Worm (Caenorhabditis elegans): ENCODE data around the gene Y42H9B.3.

Y42H9B.3 gene

DNA sequence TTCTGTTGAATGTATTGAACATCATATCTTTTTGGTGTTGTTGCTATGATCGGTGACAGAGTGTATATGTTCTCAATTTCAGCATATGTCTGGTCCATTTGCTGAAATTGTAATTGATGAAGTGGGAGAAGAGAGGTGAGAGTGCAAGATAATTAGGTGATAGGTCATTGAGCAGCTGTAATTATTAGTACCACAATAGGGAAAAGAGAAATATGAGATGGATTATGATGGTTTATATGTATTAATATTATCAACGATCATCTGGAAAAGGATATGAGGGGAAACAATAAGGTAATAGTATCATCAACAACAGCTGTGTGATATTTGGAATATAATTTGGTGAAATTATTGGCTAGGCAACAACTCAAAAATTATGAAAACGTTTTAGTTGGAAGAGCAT is at the start of gene Y42H9B.3:
TSS of gene Y42H9B.3 (minus strand) at position 101 of the 400 bp plus-strand sequence.
- no peak for TF ChIP-seq nhr-11 (tag; optimal IDR thresholded peaks at IDR 0.05)
- TF ChIP-seq C08G9.2 (tag; optimal IDR thresholded peaks at IDR 0.05), result no peak
- TF ChIP-seq C38D4.7 (GFP tag; optimal IDR thresholded peaks at IDR 0.05), result no peak
- TF ChIP-seq unc-3 (GFP tag; conservative IDR thresholded peaks at IDR 0.05), result no peak
- no peak for TF ChIP-seq unc-3 (tag; optimal IDR thresholded peaks at IDR 0.05)
- no peak for TF ChIP-seq ceh-18 (tag; optimal IDR thresholded peaks at IDR 0.05)
- no peak for TF ChIP-seq unc-42 (tag; optimal IDR thresholded peaks at IDR 0.05)
- no peak for TF ChIP-seq pha-2 (tag; optimal IDR thresholded peaks at IDR 0.05)
- no peak for TF ChIP-seq ama-1 (optimal IDR thresholded peaks at IDR 0.05)
- no peak for TF ChIP-seq fax-1 (tag; optimal IDR thresholded peaks at IDR 0.05)
- TF ChIP-seq ceh-45 (GFP tag; IDR thresholded peaks at IDR 0.05), result no peak

DNA sequence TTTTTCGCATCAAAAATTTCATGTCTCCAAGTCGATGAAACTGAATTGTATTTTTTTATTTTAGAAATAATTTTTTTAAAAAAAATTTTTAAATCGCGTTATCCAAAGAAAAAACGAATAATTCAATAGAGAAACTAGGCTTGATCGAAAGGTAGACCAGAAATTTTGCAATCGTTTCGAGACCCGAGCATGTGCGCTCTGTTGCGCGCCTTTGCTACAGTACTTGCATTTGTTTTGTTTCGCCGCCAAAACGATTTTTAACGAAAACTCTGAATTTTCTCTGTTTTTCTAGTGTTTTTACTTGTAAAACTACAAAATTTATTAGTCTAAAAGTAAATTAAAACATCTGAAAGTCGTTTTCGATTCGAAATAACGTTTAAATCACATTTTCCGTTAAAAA is 49.0 kb upstream of the Y42H9B.3 start:
- no peak for TF ChIP-seq ceh-31 (tag; optimal IDR thresholded peaks at IDR 0.05)
- TF ChIP-seq Y22D7AL.16 (tag; optimal IDR thresholded peaks at IDR 0.05), result no peak
- TF ChIP-seq pqm-1 (tag; optimal IDR thresholded peaks at IDR 0.05), result no peak
- TF ChIP-seq T23F11.4 (GFP tag; optimal IDR thresholded peaks at IDR 0.05), result no peak
- no peak for TF ChIP-seq pros-1 (tag; optimal IDR thresholded peaks at IDR 0.05)
- no peak for TF ChIP-seq ceh-9 (tag; optimal IDR thresholded peaks at IDR 0.05)
- TF ChIP-seq che-1 (tag; optimal IDR thresholded peaks at IDR 0.05), result no peak
- TF ChIP-seq sdc-2 (tag; optimal IDR thresholded peaks at IDR 0.05), result no peak
- TF ChIP-seq pag-3 (tag; optimal IDR thresholded peaks at IDR 0.05; ENCODE audit: borderline replicate concordance), result no peak
- TF ChIP-seq ahr-1 (tag; optimal IDR thresholded peaks at IDR 0.05), result no peak
- TF ChIP-seq ets-4 (tag; optimal IDR thresholded peaks at IDR 0.05), result no peak
- TF ChIP-seq madf-2 (tag; optimal IDR thresholded peaks at IDR 0.05), result no peak
- TF ChIP-seq ceh-18 (tag; optimal IDR thresholded peaks at IDR 0.05), result no peak
- TF ChIP-seq elt-2 (tag; optimal IDR thresholded peaks at IDR 0.05), result no peak

DNA sequence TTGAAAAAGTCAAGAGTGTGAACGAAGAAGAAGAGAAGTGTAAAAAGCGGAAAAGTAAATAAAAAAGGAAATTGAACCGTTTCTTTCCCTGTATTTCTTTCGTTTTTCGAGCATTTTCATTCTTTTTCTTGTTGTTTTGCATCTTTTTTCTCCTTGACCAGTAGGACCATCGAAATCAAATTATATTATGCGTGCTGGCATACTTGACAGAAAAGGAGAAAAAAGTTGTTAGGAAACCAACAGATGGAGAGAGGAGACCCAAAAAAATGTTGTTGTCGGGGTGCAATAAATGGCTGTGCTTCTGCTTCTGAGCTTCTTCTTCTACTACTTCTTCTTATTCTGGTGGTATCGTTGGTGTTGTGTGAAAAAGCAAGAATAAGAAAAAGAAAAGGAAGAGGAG is 41.7 kb upstream of the Y42H9B.3 start:
- TF ChIP-seq odd-2 (tag; optimal IDR thresholded peaks at IDR 0.05) (no peak), unc-42 (tag; optimal IDR thresholded peaks at IDR 0.05) (peak; percentile 75), mec-3 (tag; optimal IDR thresholded peaks at IDR 0.05; ENCODE audit: borderline replicate concordance) (no peak)

DNA sequence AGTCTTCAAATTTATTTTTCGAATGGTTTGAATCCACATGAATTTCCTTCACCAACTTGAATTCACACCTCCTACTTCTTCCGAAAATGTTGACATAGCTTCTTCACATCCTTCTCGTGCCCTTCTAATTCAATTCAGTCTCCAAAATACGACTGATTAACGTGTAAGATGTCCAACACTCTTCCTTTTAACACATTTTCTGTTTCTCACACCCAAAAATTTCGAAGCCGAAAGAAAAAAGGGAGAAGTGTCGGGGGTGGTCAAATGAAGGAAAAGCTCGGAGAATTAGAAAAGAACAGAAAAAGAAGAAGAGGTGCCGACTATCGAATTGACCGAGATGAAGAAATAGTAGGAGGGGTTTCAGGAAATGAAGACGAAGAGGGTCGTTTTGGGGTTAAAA is 40.5 kb upstream of the Y42H9B.3 start:
- TF ChIP-seq ceh-19 (GFP tag; optimal IDR thresholded peaks at IDR 0.05) (no peak), nfya-1 (tag; optimal IDR thresholded peaks at IDR 0.05) (no peak), C08G9.2 (tag; optimal IDR thresholded peaks at IDR 0.05) (no peak), unc-42 (tag; optimal IDR thresholded peaks at IDR 0.05) (peak; percentile 69), unc-86 (tag; optimal IDR thresholded peaks at IDR 0.05) (no peak), ceh-31 (tag; optimal IDR thresholded peaks at IDR 0.05) (peak; percentile 28)

DNA sequence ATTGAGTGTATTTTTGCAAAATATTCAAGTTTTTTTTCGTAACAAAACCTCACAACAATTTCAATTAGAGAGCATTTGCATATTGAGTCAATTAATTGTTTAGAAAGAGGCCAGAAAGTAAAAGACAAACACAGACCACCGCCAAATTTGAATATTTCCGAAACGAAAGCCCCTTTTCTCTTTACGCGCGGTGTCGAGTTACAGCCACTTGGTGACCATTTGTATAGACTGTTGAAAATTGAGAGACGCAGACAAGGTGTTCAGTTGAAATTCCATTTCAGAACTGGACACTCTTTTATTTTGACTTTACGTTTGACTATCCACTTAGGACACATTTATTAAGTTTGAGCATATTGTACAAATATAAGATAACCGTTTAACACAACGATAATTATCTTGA is 35.9 kb upstream of the Y42H9B.3 start:
- TF ChIP-seq ceh-34 (tag; optimal IDR thresholded peaks at IDR 0.05) (peak; percentile 91), ceh-31 (tag; optimal IDR thresholded peaks at IDR 0.05) (no peak)

DNA sequence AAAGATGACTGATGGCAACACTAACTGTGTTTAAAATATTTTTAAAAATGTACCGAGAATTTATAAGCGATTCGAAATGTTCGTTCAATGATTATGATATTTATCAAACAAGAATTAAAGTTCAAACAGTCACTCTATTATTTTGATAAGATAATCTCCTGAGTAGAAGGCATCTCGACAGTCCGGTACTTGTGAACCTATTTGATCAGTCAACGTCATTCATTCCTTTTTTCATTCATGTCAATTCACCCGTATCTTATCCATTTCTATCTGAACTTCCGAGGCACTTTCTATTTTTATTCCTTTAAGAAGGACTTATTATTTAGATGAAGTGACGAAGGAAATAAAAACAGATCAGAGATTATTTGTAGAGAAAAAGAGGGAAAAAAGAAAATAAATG is 32.3 kb upstream of the Y42H9B.3 start, which contains the start of gene nhr-258:
TSS of gene nhr-258 (plus strand) at position 365 of the 400 bp plus-strand sequence.
- TF ChIP-seq pros-1 (tag; optimal IDR thresholded peaks at IDR 0.05) (no peak), zip-5 (tag; optimal IDR thresholded peaks at IDR 0.05) (no peak), ttx-3 (tag; optimal IDR thresholded peaks at IDR 0.05) (no peak), elt-4 (tag; optimal IDR thresholded peaks at IDR 0.05) (no peak), nhr-11 (tag; optimal IDR thresholded peaks at IDR 0.05) (no peak), ztf-16 (tag; optimal IDR thresholded peaks at IDR 0.05) (no peak), hlh-30 (tag; optimal IDR thresholded peaks at IDR 0.05; ENCODE audit: insufficient read depth) (no peak), pha-2 (tag; optimal IDR thresholded peaks at IDR 0.05) (no peak), hlh-6 (tag; optimal IDR thresholded peaks at IDR 0.05) (no peak)
